Worm (Caenorhabditis elegans) whole organism, L2 larva: ENCODE results near the gene vha-14.

Source experiments
- C34F6.9 ChIP-seq: fragments of 150-350 bp; optimal IDR thresholded peaks from 2 replicates; lab custom pipeline; 2014; ENCODE audit warnings: missing biosample characterization, missing genetic modification characterization
- F13H6.1 ChIP-seq: sonication (generic microtip); optimal IDR thresholded peaks from 2 replicates; lab custom pipeline; 2016; ENCODE audit warnings: missing genetic modification characterization, missing compliant biosample characterization
- R02D3.7 ChIP-seq: fragments of 150-350 bp; optimal IDR thresholded peaks from 2 replicates; lab custom pipeline; 2014; ENCODE audit warnings: missing biosample characterization, missing genetic modification characterization
- Y55F3AM.14 ChIP-seq: fragments of 200-800 bp; sonication (Bioruptor generic); optimal IDR thresholded peaks from 2 replicates; lab custom pipeline; 2018; ENCODE audit warnings: mild to moderate bottlenecking, missing genetic modification characterization, missing compliant biosample characterization
- ZK546.5 ChIP-seq: sonication (generic microtip); optimal IDR thresholded peaks from 2 replicates; lab custom pipeline; 2017; ENCODE audit warnings: missing biosample characterization, missing genetic modification characterization
- alr-1 ChIP-seq: fragments of 150-350 bp; optimal IDR thresholded peaks from 2 replicates; lab custom pipeline; 2014; ENCODE audit warnings: missing biosample characterization, missing genetic modification characterization
- aly-2 ChIP-seq: fragments of 150-350 bp; optimal IDR thresholded peaks from 2 replicates; lab custom pipeline; 2014; ENCODE audit warnings: missing biosample characterization, missing genetic modification characterization
- ama-1 ChIP-seq: fragments of 150-350 bp; optimal IDR thresholded peaks from 2 replicates; lab custom pipeline; 2018; ENCODE audit warnings: inconsistent platforms
- blmp-1 ChIP-seq: sonication (generic microtip); optimal IDR thresholded peaks from 2 replicates; lab custom pipeline; 2017; ENCODE audit warnings: missing genetic modification characterization, mild to moderate bottlenecking, missing compliant biosample characterization, antibody characterized with exemption, moderate library complexity; ENCODE audit not compliant: insufficient read depth
- ceh-82 ChIP-seq: fragments of 150-350 bp; optimal IDR thresholded peaks from 2 replicates; lab custom pipeline; 2014; ENCODE audit warnings: missing biosample characterization, missing genetic modification characterization
- dmd-4 ChIP-seq: sonication (generic microtip); optimal IDR thresholded peaks from 2 replicates; lab custom pipeline; 2017; ENCODE audit warnings: missing biosample characterization, missing genetic modification characterization
- egl-27 ChIP-seq: sonication (generic microtip); optimal IDR thresholded peaks from 3 replicates; lab custom pipeline; 2017; ENCODE audit warnings: missing biosample characterization, missing genetic modification reagents, missing genetic modification characterization
- elt-1 ChIP-seq: fragments of 150-350 bp; optimal IDR thresholded peaks from 2 replicates; lab custom pipeline; 2014; ENCODE audit warnings: missing biosample characterization, missing genetic modification characterization
- fos-1 ChIP-seq: fragments of 150-350 bp; optimal IDR thresholded peaks from 2 replicates; lab custom pipeline; 2014; ENCODE audit warnings: missing biosample characterization, missing genetic modification characterization
- gmeb-1 ChIP-seq: fragments of 150-350 bp; optimal IDR thresholded peaks from 2 replicates; lab custom pipeline; 2014; ENCODE audit warnings: missing biosample characterization, missing genetic modification characterization
- lin-11 ChIP-seq: fragments of 150-350 bp; sonication (generic microtip); optimal IDR thresholded peaks from 2 replicates; lab custom pipeline; 2014; ENCODE audit warnings: missing biosample characterization, missing genetic modification characterization, inconsistent platforms, mixed read lengths
- lin-13 ChIP-seq: fragments of 150-350 bp; optimal IDR thresholded peaks from 2 replicates; lab custom pipeline; 2014; ENCODE audit warnings: missing biosample characterization, missing genetic modification reagents, missing genetic modification characterization
- lin-39 ChIP-seq: fragments of 150-350 bp; optimal IDR thresholded peaks from 2 replicates; lab custom pipeline; 2014; ENCODE audit warnings: missing biosample characterization, missing genetic modification reagents, missing genetic modification characterization
- lsy-2 ChIP-seq, 2 experiments: fragments of 150-350 bp in 1 of 2; sonication (generic microtip) in 1 of 2; optimal IDR thresholded peaks; 2 replicates each; lab custom pipeline; 2014 to 2017; ENCODE audit warnings: missing biosample characterization in 2 of 2, missing genetic modification characterization in 2 of 2
- mab-5 ChIP-seq: fragments of 150-350 bp; optimal IDR thresholded peaks from 2 replicates; lab custom pipeline; 2014; ENCODE audit warnings: missing biosample characterization, missing genetic modification characterization
- nhr-11 ChIP-seq: fragments of 150-350 bp; optimal IDR thresholded peaks from 2 replicates; lab custom pipeline; 2014; ENCODE audit warnings: missing biosample characterization, missing genetic modification characterization
- nhr-12 ChIP-seq: fragments of 150-350 bp; optimal IDR thresholded peaks from 2 replicates; lab custom pipeline; 2014; ENCODE audit warnings: missing biosample characterization, missing genetic modification characterization
- nhr-129 ChIP-seq: fragments of 150-350 bp; optimal IDR thresholded peaks from 2 replicates; lab custom pipeline; 2014; ENCODE audit warnings: missing biosample characterization, missing genetic modification characterization
- nhr-21 ChIP-seq: fragments of 150-350 bp; optimal IDR thresholded peaks from 2 replicates; lab custom pipeline; 2014; ENCODE audit warnings: missing biosample characterization, missing genetic modification characterization
- nhr-237 ChIP-seq: fragments of 150-350 bp; optimal IDR thresholded peaks from 2 replicates; lab custom pipeline; 2014; ENCODE audit warnings: missing biosample characterization, missing genetic modification characterization
- nhr-25 ChIP-seq: fragments of 150-350 bp; sonication (generic microtip); optimal IDR thresholded peaks from 3 replicates; lab custom pipeline; 2014; ENCODE audit warnings: missing biosample characterization, missing genetic modification characterization
- nhr-6 ChIP-seq: fragments of 150-350 bp; optimal IDR thresholded peaks from 2 replicates; lab custom pipeline; 2014; ENCODE audit warnings: missing biosample characterization, missing genetic modification characterization
- nhr-77 ChIP-seq: fragments of 150-350 bp; optimal IDR thresholded peaks from 2 replicates; lab custom pipeline; 2014; ENCODE audit warnings: missing biosample characterization, missing genetic modification characterization
- sem-4 ChIP-seq: fragments of 150-350 bp; optimal IDR thresholded peaks from 2 replicates; lab custom pipeline; 2014; ENCODE audit warnings: missing biosample characterization, missing genetic modification reagents, missing genetic modification characterization
- sma-3 ChIP-seq: sonication (generic microtip); optimal IDR thresholded peaks from 2 replicates; lab custom pipeline; 2016; ENCODE audit warnings: missing genetic modification reagents, missing genetic modification characterization, missing compliant biosample characterization
- snpc-4 ChIP-seq: fragments of 150-350 bp; optimal IDR thresholded peaks from 2 replicates; lab custom pipeline; 2014; ENCODE audit warnings: missing biosample characterization, missing genetic modification characterization
- unc-39 ChIP-seq: fragments of 150-350 bp; optimal IDR thresholded peaks from 2 replicates; lab custom pipeline; 2014; ENCODE audit warnings: missing biosample characterization, missing genetic modification characterization
- unc-55 ChIP-seq: fragments of 150-350 bp; sonication (generic microtip); optimal IDR thresholded peaks from 3 replicates; lab custom pipeline; 2014; ENCODE audit warnings: missing biosample characterization, missing genetic modification reagents, missing genetic modification characterization
- unc-62 ChIP-seq: fragments of 150-350 bp; optimal IDR thresholded peaks from 2 replicates; lab custom pipeline; 2014; ENCODE audit warnings: missing biosample characterization, missing genetic modification reagents, missing genetic modification characterization
- zag-1 ChIP-seq: fragments of 150-350 bp; optimal IDR thresholded peaks from 2 replicates; lab custom pipeline; 2014; ENCODE audit warnings: missing biosample characterization, missing genetic modification characterization
- ztf-1 ChIP-seq: fragments of 200-800 bp; sonication (Bioruptor generic); conservative IDR thresholded peaks from 2 replicates; pipeline ENCODE4 v1.3.6; 2022; ENCODE audit warnings: missing genetic modification characterization, missing compliant biosample characterization

vha-14 gene

ce11 chrIII:9511055-9511520, 3.2 kb downstream of the vha-14 start, which contains the start of gene F55H2.5:
TSS of gene F55H2.5 (plus strand) at chrIII:9511470.
- TF ChIP-seq Y55F3AM.14 (GFP tag; lab: Kevin White, UChicago) (no peak), unc-55 (GFP tag; lab: Kevin White, UChicago) (peak; percentile 30), lin-13 (no peak), alr-1 (tag; lab: Kevin White, UChicago) (no peak), C34F6.9 (tag; lab: Kevin White, UChicago) (peak; percentile 53)
- TF ChIP-seq, all 48 proteins: peak for 2

- TF ChIP-seq nhr-77 (tag; lab: Kevin White, UChicago) = no peak
- no peak for TF ChIP-seq nhr-6 (tag; lab: Kevin White, UChicago)
- TF ChIP-seq fos-1 = no peak
- no peak for TF ChIP-seq zag-1 (tag; lab: Kevin White, UChicago)
- TF ChIP-seq F13H6.1 (tag; lab: Kevin White, UChicago) = no peak
- TF ChIP-seq ama-1 = no peak
- TF ChIP-seq nhr-21 (tag; lab: Kevin White, UChicago) = no peak
- no peak for TF ChIP-seq lsy-2 (tag; optimal IDR thresholded peaks at IDR 0.05; lab: Kevin White, UChicago)
- no peak for TF ChIP-seq sem-4
- no peak for TF ChIP-seq elt-1 (tag; lab: Kevin White, UChicago)
- no peak for TF ChIP-seq ztf-1 (GFP tag; lab: Robert Waterston, UW)
- no peak for TF ChIP-seq mab-5 (tag; lab: Kevin White, UChicago)
- TF ChIP-seq ZK546.5 (tag; lab: Kevin White, UChicago) = no peak
- no peak for TF ChIP-seq nhr-237
- TF ChIP-seq unc-62 (GFP tag; lab: Kevin White, UChicago) = no peak
- no peak for TF ChIP-seq gmeb-1 (tag; lab: Kevin White, UChicago)
- TF ChIP-seq nhr-11 (tag; lab: Kevin White, UChicago) = no peak
- no peak for TF ChIP-seq sma-3 (GFP tag; lab: Kevin White, UChicago)
- no peak for TF ChIP-seq aly-2 (tag; lab: Kevin White, UChicago)
- no peak for TF ChIP-seq Y55F3AM.14 (GFP tag; lab: Kevin White, UChicago)
- TF ChIP-seq, all 48 proteins: peak for 0
Measured at ce11 chrIII:9511660-9512059, 3.8 kb downstream of the vha-14 start.

- TF ChIP-seq alr-1 (tag; lab: Kevin White, UChicago) (no peak), lin-39 (tag; lab: Kevin White, UChicago) (no peak), lsy-2 (tag; optimal IDR thresholded peaks at IDR 0.05; lab: Kevin White, UChicago) (no peak), nhr-237 (no peak), nhr-25 (tag; lab: Kevin White, UChicago) (no peak), nhr-129 (no peak), nhr-12 (tag; lab: Kevin White, UChicago) (no peak), lin-13 (no peak), C34F6.9 (tag; lab: Kevin White, UChicago) (no peak), ceh-82 (no peak), F13H6.1 (tag; lab: Kevin White, UChicago) (no peak), R02D3.7 (tag; lab: Kevin White, UChicago) (no peak)
Measured at ce11 chrIII:9513006-9513405, 5.1 kb downstream of the vha-14 start.

- no peak for TF ChIP-seq nhr-25 (tag; lab: Kevin White, UChicago)
- TF ChIP-seq ZK546.5 (tag; lab: Kevin White, UChicago) = no peak
- TF ChIP-seq nhr-237 = no peak
- no peak for TF ChIP-seq unc-39 (tag; lab: Kevin White, UChicago)
- no peak for TF ChIP-seq F13H6.1 (tag; lab: Kevin White, UChicago)
- no peak for TF ChIP-seq blmp-1
- TF ChIP-seq lin-13 = no peak
- no peak for TF ChIP-seq dmd-4 (tag; lab: Kevin White, UChicago)
- TF ChIP-seq egl-27 (tag; lab: Kevin White, UChicago) = no peak
- TF ChIP-seq unc-62 (GFP tag; lab: Kevin White, UChicago) = no peak
- no peak for TF ChIP-seq ztf-1 (GFP tag; lab: Robert Waterston, UW)
- no peak for TF ChIP-seq alr-1 (tag; lab: Kevin White, UChicago)
Measured at ce11 chrIII:9513569-9513968, 5.7 kb downstream of the vha-14 start, which contains the start of gene F55H2.8. TSS of gene F55H2.8 (plus strand) at chrIII:9513869.

ce11 chrIII:9516148-9516547, 8.2 kb downstream of the vha-14 start, which contains the start of gene F55H2.7:
TSS of gene F55H2.7 (minus strand) at chrIII:9516248.
- TF ChIP-seq nhr-129 (no peak), lin-13 (no peak), unc-39 (tag; lab: Kevin White, UChicago) (no peak), snpc-4 (no peak), egl-27 (tag; lab: Kevin White, UChicago) (no peak), lin-11 (tag; lab: Kevin White, UChicago) (no peak), nhr-11 (tag; lab: Kevin White, UChicago) (no peak), fos-1 (no peak), ZK546.5 (tag; lab: Kevin White, UChicago) (no peak), nhr-21 (tag; lab: Kevin White, UChicago) (no peak), gmeb-1 (tag; lab: Kevin White, UChicago) (no peak)
